Worm (Caenorhabditis elegans): ENCODE measurements around the gene popl-1.

popl-1 gene

ce11 chrIII:6436308-6436707, 5.6 kb upstream of the popl-1 start, which contains the start of gene C05D11.1 (continued):
- TF ChIP-seq nhr-11 (tag; optimal IDR thresholded peaks at IDR 0.05) (no peak), set-16 (GFP tag; IDR thresholded peaks at IDR 0.05) (no peak)

- 0 out of 2 replicates have a peak, but pooled peaks have one; percentile 31 for TF ChIP-seq lin-38 (GFP tag; IDR thresholded peaks at IDR 0.05)
- no peak for TF ChIP-seq ceh-20 (GFP tag; IDR thresholded peaks at IDR 0.05)
- no peak for TF ChIP-seq tag-97 (GFP tag; IDR thresholded peaks at IDR 0.05)
- TF ChIP-seq ama-1 (optimal IDR thresholded peaks at IDR 0.05), result peak; percentile 17
- 0 out of 2 replicates have a peak, but pooled peaks have one; percentile 17 for TF ChIP-seq Y48G9A.11 (GFP tag; IDR thresholded peaks at IDR 0.05)
- peak; percentile 3 for TF ChIP-seq aha-1 (tag)
These were observed 2.2 kb upstream of the popl-1 start, which contains the start of gene vps-16 for ce11 chrIII:6432939-6433338. TSS of gene vps-16 (plus strand) at chrIII:6433239.

ce11 chrIII:6431766-6432228, 1.1 kb upstream of the popl-1 start, which contains the start of the genes mrps-17 and txdc-9:
TSS of gene mrps-17 (minus strand) at chrIII:6431798.
TSS of gene txdc-9 (plus strand) at chrIII:6432178.
- TF ChIP-seq mxl-3 (GFP tag; optimal IDR thresholded peaks at IDR 0.05) (no peak), hif-1 (tag; optimal IDR thresholded peaks at IDR 0.05) (no peak), ztf-7 (tag; optimal IDR thresholded peaks at IDR 0.05) (no peak), aly-2 (tag; optimal IDR thresholded peaks at IDR 0.05) (no peak), T26A8.4 (GFP tag; IDR thresholded peaks at IDR 0.05) (no peak), pqm-1 (tag; optimal IDR thresholded peaks at IDR 0.05) (no peak), Y105C5A.15 (GFP tag; IDR thresholded peaks at IDR 0.05) (no peak), rbr-2 (tag; optimal IDR thresholded peaks at IDR 0.05) (peak; percentile 73), daf-16 (GFP tag; optimal IDR thresholded peaks at IDR 0.05) (no peak), daf-16 (tag; optimal IDR thresholded peaks at IDR 0.05) (no peak), unc-39 (tag; optimal IDR thresholded peaks at IDR 0.05) (no peak), mdl-1 (tag; optimal IDR thresholded peaks at IDR 0.05) (peak in 1 of 2 experiments; percentile 19), ZK546.5 (tag; optimal IDR thresholded peaks at IDR 0.05) (no peak), F10B5.3 (tag; optimal IDR thresholded peaks at IDR 0.05) (no peak), ztf-11 (tag; optimal IDR thresholded peaks at IDR 0.05) (no peak), duxl-1 (tag; optimal IDR thresholded peaks at IDR 0.05; ENCODE audit: poor library complexity) (no peak), zfp-2 (tag; optimal IDR thresholded peaks at IDR 0.05) (no peak), nhr-28 (tag; optimal IDR thresholded peaks at IDR 0.05) (peak; percentile 52), ama-1 (optimal IDR thresholded peaks at IDR 0.05) (no peak), unc-130 (GFP tag; optimal IDR thresholded peaks at IDR 0.05) (no peak), skn-1 (tag; optimal IDR thresholded peaks at IDR 0.05) (no peak), snpc-1.2 (GFP tag; IDR thresholded peaks at IDR 0.05) (no peak), ceh-62 (tag; optimal IDR thresholded peaks at IDR 0.05) (no peak), lin-15B (tag; optimal IDR thresholded peaks at IDR 0.05) (no peak), R02D3.7 (tag; optimal IDR thresholded peaks at IDR 0.05) (no peak), egl-27 (tag; optimal IDR thresholded peaks at IDR 0.05) (no peak), unc-62 (GFP tag; optimal IDR thresholded peaks at IDR 0.05 in 1 of 2) (no peak), unc-62 (tag; optimal IDR thresholded peaks at IDR 0.05) (no peak), Y48G9A.11 (GFP tag; IDR thresholded peaks at IDR 0.05) (no peak), ces-1 (GFP tag; optimal IDR thresholded peaks at IDR 0.05) (peak; percentile 63), gei-8 (GFP tag; optimal IDR thresholded peaks at IDR 0.05) (no peak), attf-4 (tag; optimal IDR thresholded peaks at IDR 0.05) (no peak), nhr-76 (tag; optimal IDR thresholded peaks at IDR 0.05) (no peak), Y5F2A.4 (GFP tag; optimal IDR thresholded peaks at IDR 0.05) (no peak), daf-12 (tag; optimal IDR thresholded peaks at IDR 0.05) (no peak), dmd-6 (GFP tag; IDR thresholded peaks at IDR 0.05) (peak; percentile 8; the same call in 1 of the 2 replicates), ZK337.2 (GFP tag; IDR thresholded peaks at IDR 0.05) (no peak), aha-1 (tag) (peak; percentile 90), fos-1 (tag; optimal IDR thresholded peaks at IDR 0.05) (no peak), F49E8.2 (tag; optimal IDR thresholded peaks at IDR 0.05; ENCODE audit: borderline replicate concordance) (no peak), tra-1 (GFP tag; IDR thresholded peaks at IDR 0.05) (no peak), lin-29 (GFP tag; IDR thresholded peaks at IDR 0.05) (no peak), madf-5 (GFP tag; IDR thresholded peaks at IDR 0.05) (no peak), dpl-1 (GFP tag; optimal IDR thresholded peaks at IDR 0.05) (peak; percentile 75), ctbp-1 (GFP tag; IDR thresholded peaks at IDR 0.05) (no peak)

Measured in whole organism, L4 larva.